Fruit fly (Drosophila melanogaster): Measurements from ENCODE around the gene CG15399.
A peak's percentile ranks its signal among the peaks of the same experiment; 100 is the strongest.

CG15399 gene

dm6 chr2L:2751904-2752459 lies 19.6 kb downstream of the CG15399 start, which contains the start of gene Bacc (continued):
- peak; percentile 90 for TF ChIP-seq zfh2 (GFP tag; optimal IDR thresholded peaks at IDR 0.05)
- no peak for TF ChIP-seq hbn (GFP tag; IDR thresholded peaks at IDR 0.05; ENCODE audit: partially characterized antibody)
- TF ChIP-seq Optix (GFP tag; IDR thresholded peaks at IDR 0.05) = no peak
- peak; percentile 90 for TF ChIP-seq HLHmδ (GFP tag; optimal IDR thresholded peaks at IDR 0.05)
- TF ChIP-seq CG1529 (GFP tag; optimal IDR thresholded peaks at IDR 0.05) = peak; percentile 88
- TF ChIP-seq esg (GFP tag; conservative IDR thresholded peaks at IDR 0.05) = no peak
- TF ChIP-seq lov (optimal IDR thresholded peaks at IDR 0.05) = peak; percentile 67
- no peak for TF ChIP-seq lov (GFP tag; IDR thresholded peaks at IDR 0.05)
- TF ChIP-seq sd (tag; optimal IDR thresholded peaks at IDR 0.05) = peak; percentile 28
- TF ChIP-seq Oaz (GFP tag; IDR thresholded peaks at IDR 0.05) = no peak
- no peak for TF ChIP-seq peb (GFP tag; IDR thresholded peaks at IDR 0.05)
- peak; percentile 92 for TF ChIP-seq Sox100B (GFP tag; optimal IDR thresholded peaks at IDR 0.05)
- TF ChIP-seq CG2712 (tag; optimal IDR thresholded peaks at IDR 0.05) = peak; percentile 88
- peak; percentile 92 for TF ChIP-seq CG18619 (GFP tag; optimal IDR thresholded peaks at IDR 0.05)
- TF ChIP-seq Abd-B (GFP tag; optimal IDR thresholded peaks at IDR 0.05) = peak; percentile 57
- TF ChIP-seq CG7271 (tag; optimal IDR thresholded peaks at IDR 0.05) = no peak
- TF ChIP-seq fru (optimal IDR thresholded peaks at IDR 0.05) = no peak
- peak; percentile 83 for TF ChIP-seq CG4328 (GFP tag; optimal IDR thresholded peaks at IDR 0.05)
- no peak for TF ChIP-seq ara (GFP tag; IDR thresholded peaks at IDR 0.05)
- TF ChIP-seq CTCF (GFP tag; optimal IDR thresholded peaks at IDR 0.05) = peak; percentile 37
- TF ChIP-seq Hand (GFP tag; optimal IDR thresholded peaks at IDR 0.05) = peak; percentile 84
- TF ChIP-seq mirr (GFP tag; optimal IDR thresholded peaks at IDR 0.05) = peak; percentile 52
- TF ChIP-seq CG15479 (GFP tag; optimal IDR thresholded peaks at IDR 0.05) = no peak
- TF ChIP-seq Mad (GFP tag; optimal IDR thresholded peaks at IDR 0.05) = peak; percentile 59
- TF ChIP-seq cas (GFP tag; IDR thresholded peaks at IDR 0.05) = no peak
- peak; percentile 93 for TF ChIP-seq CG30403 (GFP tag; optimal IDR thresholded peaks at IDR 0.05)
- peak; percentile 45 for TF ChIP-seq zen (tag; optimal IDR thresholded peaks at IDR 0.05)
- peak; percentile 72 for TF ChIP-seq pnt (GFP tag; optimal IDR thresholded peaks at IDR 0.05)
- TF ChIP-seq CG6654 (GFP tag; optimal IDR thresholded peaks at IDR 0.05) = peak; percentile 67
- TF ChIP-seq CG8290 (GFP tag; optimal IDR thresholded peaks at IDR 0.05) = peak; percentile 28
- TF ChIP-seq CG8290 (tag; optimal IDR thresholded peaks at IDR 0.05) = peak in 1 of 2 experiments; percentile 82
- TF ChIP-seq CG17385 (GFP tag; optimal IDR thresholded peaks at IDR 0.05) = peak; percentile 79
- TF ChIP-seq salm (tag; optimal IDR thresholded peaks at IDR 0.05) = peak; percentile 77
- TF ChIP-seq sens (GFP tag) = peak; percentile 96
- no peak for TF ChIP-seq CG7963 (GFP tag; IDR thresholded peaks at IDR 0.05; ENCODE audit: partially characterized antibody)
- TF ChIP-seq maf-S (GFP tag; optimal IDR thresholded peaks at IDR 0.05) = peak; percentile 83
- peak; percentile 21 for TF ChIP-seq CG17802 (tag; optimal IDR thresholded peaks at IDR 0.05)
- peak; percentile 76 to 87 for TF ChIP-seq chif (GFP tag; optimal IDR thresholded peaks at IDR 0.05)
- peak; percentile 79 for TF ChIP-seq Mes4 (GFP tag; optimal IDR thresholded peaks at IDR 0.05)
- TF ChIP-seq CG13296 (GFP tag; optimal IDR thresholded peaks at IDR 0.05) = peak; percentile 87
- TF ChIP-seq CG31224 (GFP tag; IDR thresholded peaks at IDR 0.05) = no peak
- TF ChIP-seq lab (GFP tag; optimal IDR thresholded peaks at IDR 0.05) = peak; percentile 92
- TF ChIP-seq CG2116 (GFP tag; optimal IDR thresholded peaks at IDR 0.05) = peak; percentile 33
- peak; percentile 73 for TF ChIP-seq Six4 (GFP tag; optimal IDR thresholded peaks at IDR 0.05)
- peak; percentile 5 for TF ChIP-seq MESR4 (GFP tag; optimal IDR thresholded peaks at IDR 0.05)
- TF ChIP-seq az2 (GFP tag; optimal IDR thresholded peaks at IDR 0.05) = peak; percentile 84
- no peak for TF ChIP-seq zfh1 (GFP tag; IDR thresholded peaks at IDR 0.05)
- TF ChIP-seq cato (GFP tag; optimal IDR thresholded peaks at IDR 0.05; ENCODE audit: borderline replicate concordance) = peak; percentile 61
- peak; percentile 84 for TF ChIP-seq CG1233 (GFP tag; optimal IDR thresholded peaks at IDR 0.05)
- no peak for TF ChIP-seq hkb (optimal IDR thresholded peaks at IDR 0.05)
- no peak for TF ChIP-seq hkb (GFP tag; IDR thresholded peaks at IDR 0.05)
- no peak for TF ChIP-seq Dll (GFP tag; IDR thresholded peaks at IDR 0.05; ENCODE audit: partially characterized antibody)

Data from whole organism, embryonic.